Worm (Caenorhabditis elegans): ENCODE data around the gene dhs-7.

DNA sequence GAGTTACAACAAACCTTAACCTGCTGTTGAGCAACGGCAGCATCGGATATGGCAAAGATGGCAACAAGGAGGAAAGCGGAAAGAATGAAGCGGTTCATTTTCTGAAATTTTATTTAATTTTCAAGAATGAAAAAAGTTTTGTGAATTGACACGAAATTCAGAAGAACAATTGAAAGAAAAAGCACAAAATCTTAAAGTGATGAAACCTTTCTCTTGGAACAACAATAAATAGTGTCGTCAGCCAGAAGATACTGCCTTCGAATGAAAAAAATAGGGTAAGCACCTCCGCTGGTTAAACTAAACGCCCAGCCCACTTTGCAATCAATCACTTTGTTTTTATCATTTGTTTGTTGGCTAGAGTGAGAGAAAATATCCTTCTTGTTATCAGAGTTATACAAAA lies 3.8 kb upstream of the dhs-7 start, which contains the start of gene E04F6.9:
- TF ChIP-seq flt-1 (GFP tag; IDR thresholded peaks at IDR 0.05): no peak
- no peak for TF ChIP-seq cog-1 (tag; optimal IDR thresholded peaks at IDR 0.05)
- no peak for TF ChIP-seq ztf-29 (GFP tag; IDR thresholded peaks at IDR 0.05)
